Fruit fly (Drosophila melanogaster): ENCODE data around the gene Xe7.

DNA sequence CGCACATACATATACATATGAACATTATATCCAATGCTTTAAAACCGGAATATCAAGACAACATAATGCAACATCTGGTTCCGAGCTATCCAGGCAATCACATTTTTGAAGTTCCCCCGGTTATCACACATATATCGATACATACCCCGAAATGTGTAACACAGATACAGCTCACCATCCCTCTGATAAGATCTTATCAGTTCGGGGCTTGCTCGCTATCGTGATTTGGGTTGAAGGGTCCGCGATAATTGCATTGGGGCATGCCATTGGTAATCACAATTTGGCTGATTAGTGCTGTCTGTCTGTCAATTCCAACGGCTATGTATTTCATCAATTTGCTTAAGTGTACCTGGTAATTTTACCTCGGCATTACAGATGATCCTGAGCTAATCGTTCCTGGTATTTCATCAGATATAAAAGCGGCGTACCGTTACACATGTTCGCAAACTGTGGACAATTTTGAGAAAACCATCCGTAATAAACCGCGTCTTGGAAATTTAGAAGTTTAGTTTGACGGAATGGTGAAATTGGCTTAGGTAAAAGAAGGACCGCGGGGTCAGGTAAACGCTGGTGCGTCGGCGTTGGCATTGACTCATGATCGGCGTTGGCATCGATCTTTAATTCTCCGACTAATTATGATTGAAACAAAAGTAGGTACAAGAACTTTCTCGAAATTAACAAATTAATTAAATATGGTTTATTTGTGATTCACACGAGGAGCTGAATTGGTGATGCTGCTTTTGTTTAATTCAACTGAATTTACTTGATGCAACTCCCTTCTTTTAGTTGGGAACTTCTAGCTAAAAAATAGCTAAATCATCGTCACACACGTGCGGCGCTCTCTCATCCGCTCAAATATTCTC, 2.9 kb upstream of the Xe7 start:
- TF ChIP-seq pan (optimal IDR thresholded peaks at IDR 0.05) (no peak), EcR (GFP tag; optimal IDR thresholded peaks at IDR 0.05) (no peak), psq (optimal IDR thresholded peaks at IDR 0.05) (no peak), usp (GFP tag; optimal IDR thresholded peaks at IDR 0.05) (no peak), CG8478 (optimal IDR thresholded peaks at IDR 0.05) (no peak), Dll (optimal IDR thresholded peaks at IDR 0.05) (no peak)

All from whole organism.